Worm (Caenorhabditis elegans): ENCODE measurements around the gene lst-6.
A peak's percentile ranks its signal among the peaks of the same experiment; 100 is the strongest.

ce11 chrII:7031137-7031697 is 8.9 kb upstream of the lst-6 start:
- TF ChIP-seq lin-13 (GFP tag; optimal IDR thresholded peaks at IDR 0.05) (no peak), ztf-11 (tag; optimal IDR thresholded peaks at IDR 0.05) (no peak), nhr-237 (tag; optimal IDR thresholded peaks at IDR 0.05) (no peak), gmeb-1 (tag; optimal IDR thresholded peaks at IDR 0.05) (peak; percentile 2), zag-1 (tag; optimal IDR thresholded peaks at IDR 0.05) (no peak), elt-1 (tag; optimal IDR thresholded peaks at IDR 0.05) (no peak), unc-39 (tag; optimal IDR thresholded peaks at IDR 0.05) (no peak), fos-1 (tag; optimal IDR thresholded peaks at IDR 0.05) (peak; percentile 35), lsy-2 (tag; optimal IDR thresholded peaks at IDR 0.05) (no peak), lin-39 (tag; optimal IDR thresholded peaks at IDR 0.05) (no peak), nhr-77 (tag; optimal IDR thresholded peaks at IDR 0.05) (no peak), skn-1 (tag; optimal IDR thresholded peaks at IDR 0.05) (no peak), ama-1 (optimal IDR thresholded peaks at IDR 0.05) (no peak), snpc-4 (tag; optimal IDR thresholded peaks at IDR 0.05) (no peak)

All from whole organism, L2 larva.